Fruit fly (Drosophila melanogaster) whole organism, wandering third instar larva: Measurements from ENCODE around the gene Alg10.

Experiments
- Abd-B ChIP-seq: fragments of >200 bp; optimal IDR thresholded peaks from 2 replicates; lab custom pipeline; 2017; ENCODE audit warnings: missing biosample characterization, missing genetic modification characterization
- Hr78 ChIP-seq: fragments of >200 bp; optimal IDR thresholded peaks from 2 replicates; lab custom pipeline; 2017; ENCODE audit warnings: missing biosample characterization, missing genetic modification characterization
- Vsx2 ChIP-seq: fragments of 200-300, 225-300 bp; sonication (Bioruptor generic); optimal IDR thresholded peaks from 2 replicates; lab custom pipeline; 2018; ENCODE audit warnings: missing biosample characterization, missing genetic modification characterization; ENCODE audit not compliant: partially characterized antibody
- ey ChIP-seq: fragments of 200-800 bp; sonication (Bioruptor generic); optimal IDR thresholded peaks from 2 replicates; lab custom pipeline; 2016; ENCODE audit warnings: missing biosample characterization, missing genetic modification characterization
- fru ChIP-seq: fragments of 200-800 bp; sonication (Bioruptor generic); optimal IDR thresholded peaks from 3 replicates; lab custom pipeline; 2016; ENCODE audit warnings: missing biosample characterization, mild to moderate bottlenecking, missing genetic modification characterization
- lola ChIP-seq: fragments of >200 bp; optimal IDR thresholded peaks from 2 replicates; lab custom pipeline; 2017; ENCODE audit warnings: missing biosample characterization, missing genetic modification characterization
- psq ChIP-seq: fragments of 200-800 bp; sonication (Bioruptor generic); optimal IDR thresholded peaks from 3 replicates; lab custom pipeline; 2017; ENCODE audit warnings: missing biosample characterization, mild to moderate bottlenecking, missing genetic modification characterization, moderate library complexity

dm6 chr3L:11150735-11151287 lies 14.0 kb upstream of the Alg10 start, which contains the start of gene CG6216:
- TF ChIP-seq Vsx2 (GFP tag; lab: Kevin White, UChicago) (no peak), psq (GFP tag; lab: Kevin White, UChicago) (no peak), Hr78 (GFP tag; lab: Kevin White, UChicago) (no peak), fru (GFP tag; lab: Kevin White, UChicago) (no peak), lola (no peak), ey (no peak), Abd-B (GFP tag; lab: Kevin White, UChicago) (no peak)
